Fruit fly (Drosophila melanogaster): ENCODE measurements around the gene Gdi.

DNA sequence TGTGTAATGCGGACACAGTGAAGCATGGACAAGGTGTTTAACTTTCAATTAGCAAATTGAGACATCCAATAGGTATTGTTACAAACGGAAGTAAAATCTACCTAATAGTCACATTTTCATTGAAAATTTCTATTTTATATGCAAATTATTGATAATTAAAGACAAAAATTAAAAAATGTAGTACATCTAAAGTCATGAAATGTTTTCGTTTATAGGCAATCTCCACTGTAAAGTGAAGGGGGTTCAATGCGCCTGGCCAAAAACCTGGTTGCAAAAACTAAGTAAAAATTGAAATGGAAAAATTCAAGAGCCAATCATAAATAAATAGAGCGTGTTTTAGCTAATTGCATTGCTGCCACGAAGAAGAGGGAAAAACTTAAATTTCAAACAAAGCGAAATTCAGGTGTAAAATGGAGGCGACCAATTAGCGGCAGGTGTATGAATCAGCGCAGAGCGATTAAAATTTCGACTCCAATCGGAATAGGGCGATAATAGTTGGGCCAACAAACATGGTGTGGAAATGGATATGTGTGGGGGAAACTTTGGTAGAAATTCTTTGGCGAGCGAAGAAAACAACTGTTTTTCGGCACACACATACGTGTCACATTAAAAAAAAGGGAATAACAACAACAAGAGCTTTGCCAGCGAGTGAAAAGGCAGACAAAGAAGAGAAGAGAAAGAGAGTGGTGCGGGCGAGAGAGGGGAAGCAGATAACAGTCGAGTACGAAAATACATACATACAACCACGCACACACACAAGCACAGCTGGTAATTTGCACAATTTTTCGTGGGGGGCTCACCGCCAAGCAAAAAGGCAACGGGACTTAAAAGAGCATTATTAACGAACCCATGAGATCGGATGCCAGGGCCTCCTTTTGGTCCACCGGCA is 1.1 kb downstream of the Gdi start:
- no peak for TF ChIP-seq psq (optimal IDR thresholded peaks at IDR 0.05)
- TF ChIP-seq h (optimal IDR thresholded peaks at IDR 0.05): no peak
- TF ChIP-seq ttk (optimal IDR thresholded peaks at IDR 0.05): no peak
- no peak for TF ChIP-seq insv (optimal IDR thresholded peaks at IDR 0.05)
- no peak for TF ChIP-seq Myc (optimal IDR thresholded peaks at IDR 0.05)
- TF ChIP-seq Sin3A (optimal IDR thresholded peaks at IDR 0.05): no peak
